Worm (Caenorhabditis elegans): ENCODE results near the gene F40D4.12.

ce11 chrV:17151292-17151691 is 8.4 kb upstream of the F40D4.12 start:
- TF ChIP-seq snpc-4 (GFP tag; optimal IDR thresholded peaks at IDR 0.05): no peak
- no peak for TF ChIP-seq snpc-4 (tag; optimal IDR thresholded peaks at IDR 0.05)
- TF ChIP-seq gei-17 (GFP tag; optimal IDR thresholded peaks at IDR 0.05): no peak
- no peak for TF ChIP-seq dpff-1 (tag; optimal IDR thresholded peaks at IDR 0.05)
